Fruit fly (Drosophila melanogaster) whole organism, prepupa: ENCODE results near the gene CG46439.

Experiments
- Blimp-1 ChIP-seq: fragments of 200-800 bp; sonication (Bioruptor generic); optimal IDR thresholded peaks from 3 replicates; lab custom pipeline; 2017; ENCODE audit warnings: missing biosample characterization, missing genetic modification characterization, mild to moderate bottlenecking, moderate library complexity, missing genetic modification reagents
- CG10669 ChIP-seq: fragments of 200-800 bp; sonication (Bioruptor generic); optimal IDR thresholded peaks from 3 replicates; lab custom pipeline; 2018; ENCODE audit warnings: missing biosample characterization, mild to moderate bottlenecking, missing genetic modification characterization, moderate library complexity
- CG11294 ChIP-seq: fragments of 200-800 bp; sonication (Bioruptor generic); IDR thresholded peaks from 2 replicates; pipeline ENCODE4 v1.3.6; 2022; ENCODE audit warnings: missing biosample characterization, missing genetic modification characterization
- CG11762 ChIP-seq: fragments of 200-800 bp; sonication (Bioruptor generic); optimal IDR thresholded peaks from 3 replicates; lab custom pipeline; 2016; ENCODE audit warnings: missing biosample characterization, missing genetic modification characterization; ENCODE audit not compliant: insufficient read depth
- CG11902 ChIP-seq: fragments of 200-800 bp; sonication (Bioruptor generic); optimal IDR thresholded peaks from 3 replicates; lab custom pipeline; 2016; ENCODE audit warnings: missing biosample characterization, missing genetic modification characterization
- CG15336 ChIP-seq: fragments of 200-800 bp; sonication (Bioruptor generic); IDR thresholded peaks from 2 replicates; pipeline ENCODE4 v1.3.6; 2022; ENCODE audit warnings: missing biosample characterization, missing genetic modification characterization
- CG1621 ChIP-seq: fragments of 200-800 bp; sonication (Bioruptor generic); optimal IDR thresholded peaks from 3 replicates; lab custom pipeline; 2018; ENCODE audit warnings: missing biosample characterization, mild to moderate bottlenecking, missing genetic modification characterization
- CG16779 ChIP-seq: fragments of 200-800 bp; sonication (Bioruptor generic); optimal IDR thresholded peaks from 3 replicates; lab custom pipeline; 2017; ENCODE audit warnings: missing biosample characterization, mild to moderate bottlenecking, missing genetic modification characterization
- CG3032 ChIP-seq: fragments of 200-800 bp; optimal IDR thresholded peaks from 2 replicates; lab custom pipeline; 2019; ENCODE audit warnings: missing biosample characterization, mild to moderate bottlenecking, missing genetic modification characterization, moderate library complexity
- CG31627 ChIP-seq: fragments of 200-800 bp; sonication (Bioruptor generic); optimal IDR thresholded peaks from 3 replicates; lab custom pipeline; 2016; ENCODE audit warnings: missing biosample characterization, missing genetic modification characterization
- CG3919 ChIP-seq: fragments of 200-800 bp; sonication (Bioruptor generic); optimal IDR thresholded peaks from 3 replicates; lab custom pipeline; 2016; ENCODE audit warnings: missing biosample characterization, missing genetic modification characterization
- CG4318 ChIP-seq: fragments of 200-800 bp; sonication (Bioruptor generic); optimal IDR thresholded peaks from 3 replicates; lab custom pipeline; 2017; ENCODE audit warnings: missing biosample characterization, mild to moderate bottlenecking, missing genetic modification characterization
- CG6276 ChIP-seq: fragments of 200-800 bp; sonication (Bioruptor generic); optimal IDR thresholded peaks from 2 replicates; lab custom pipeline; 2017; ENCODE audit warnings: missing biosample characterization, mild to moderate bottlenecking, missing genetic modification characterization
- CG6792 ChIP-seq: fragments of 200-800 bp; sonication (Bioruptor generic); optimal IDR thresholded peaks from 3 replicates; lab custom pipeline; 2016; ENCODE audit warnings: missing biosample characterization, missing genetic modification characterization
- CG6808 ChIP-seq: fragments of 200-800 bp; sonication (Bioruptor generic); optimal IDR thresholded peaks from 3 replicates; lab custom pipeline; 2017; ENCODE audit warnings: missing biosample characterization, missing genetic modification characterization, mild to moderate bottlenecking, moderate library complexity, missing genetic modification reagents
- CG6854 ChIP-seq: fragments of 200-800 bp; sonication (Bioruptor generic); optimal IDR thresholded peaks from 2 replicates; lab custom pipeline; 2017; ENCODE audit warnings: missing biosample characterization, mild to moderate bottlenecking, missing genetic modification characterization
- CG7368 ChIP-seq: fragments of 200-800 bp; sonication (Bioruptor generic); optimal IDR thresholded peaks from 3 replicates; lab custom pipeline; 2016; ENCODE audit warnings: missing biosample characterization, missing genetic modification characterization
- CG8119 ChIP-seq: fragments of 200-800 bp; sonication (Bioruptor generic); IDR thresholded peaks from 3 replicates; pipeline ENCODE4 v1.3.6; 2022; ENCODE audit warnings: missing biosample characterization, missing genetic modification characterization
- CG9139 ChIP-seq: fragments of 200-800 bp; sonication (Bioruptor generic); optimal IDR thresholded peaks from 3 replicates; lab custom pipeline; 2017; ENCODE audit warnings: missing biosample characterization, mild to moderate bottlenecking, missing genetic modification characterization
- Eip78C ChIP-seq: fragments of 200-800 bp; sonication (Bioruptor generic); peaks from one replicate; lab custom pipeline; 2016; ENCODE audit warnings: missing biosample characterization, missing genetic modification characterization
- Eip93F ChIP-seq: fragments of 200-800 bp; sonication (Bioruptor generic); optimal IDR thresholded peaks from 2 replicates; lab custom pipeline; 2016; ENCODE audit warnings: missing biosample characterization, mild to moderate bottlenecking, missing genetic modification characterization
- Ets21C ChIP-seq: fragments of 200-800 bp; sonication (Bioruptor generic); optimal IDR thresholded peaks from 3 replicates; lab custom pipeline; 2016; ENCODE audit warnings: missing biosample characterization, missing genetic modification characterization
- Ets96B ChIP-seq: fragments of 200-800 bp; optimal IDR thresholded peaks from 2 replicates; lab custom pipeline; 2019; ENCODE audit warnings: missing biosample characterization, mild to moderate bottlenecking, missing genetic modification characterization, moderate library complexity
- Gug ChIP-seq: fragments of 200-800 bp; sonication (Bioruptor generic); IDR thresholded peaks from 2 replicates; pipeline ENCODE4 v1.3.6; 2022; ENCODE audit warnings: missing biosample characterization, missing genetic modification characterization
- Hr38 ChIP-seq: sonication (Bioruptor generic); optimal IDR thresholded peaks from 2 replicates; lab custom pipeline; 2016; ENCODE audit warnings: missing biosample characterization, missing genetic modification characterization
- Hr39 ChIP-seq: fragments of 200-800 bp; sonication (Bioruptor generic); optimal IDR thresholded peaks from 2 replicates; lab custom pipeline; 2016; ENCODE audit warnings: missing biosample characterization, missing genetic modification characterization
- Hr4 ChIP-seq: fragments of 200-800 bp; sonication (Bioruptor generic); optimal IDR thresholded peaks from 3 replicates; lab custom pipeline; 2016; ENCODE audit warnings: missing biosample characterization, missing genetic modification characterization
- Lpt ChIP-seq: fragments of 200-800 bp; sonication (Bioruptor generic); optimal IDR thresholded peaks from 3 replicates; lab custom pipeline; 2016; ENCODE audit warnings: missing biosample characterization, missing genetic modification characterization
- Met ChIP-seq: fragments of 200-800 bp; sonication (Bioruptor generic); optimal IDR thresholded peaks from 3 replicates; lab custom pipeline; 2016; ENCODE audit warnings: missing biosample characterization, missing genetic modification characterization
- OdsH ChIP-seq: fragments of 200-800 bp; sonication (Bioruptor generic); optimal IDR thresholded peaks from 3 replicates; lab custom pipeline; 2016; ENCODE audit warnings: missing biosample characterization, missing genetic modification characterization
- Smox ChIP-seq: fragments of 200-800 bp; sonication (Bioruptor generic); optimal IDR thresholded peaks from 3 replicates; lab custom pipeline; 2016; ENCODE audit warnings: missing biosample characterization, missing genetic modification characterization
- Sox102F ChIP-seq: fragments of 200-800 bp; sonication (Bioruptor generic); optimal IDR thresholded peaks from 2 replicates; lab custom pipeline; 2016; ENCODE audit warnings: missing biosample characterization, mild to moderate bottlenecking, missing genetic modification characterization
- Sox14 ChIP-seq: fragments of 200-800 bp; sonication (Bioruptor generic); optimal IDR thresholded peaks from 3 replicates; lab custom pipeline; 2016; ENCODE audit warnings: missing biosample characterization, missing genetic modification characterization
- Sox15 ChIP-seq: fragments of 200-800 bp; sonication (Bioruptor generic); optimal IDR thresholded peaks from 3 replicates; lab custom pipeline; 2016; ENCODE audit warnings: missing biosample characterization, missing genetic modification characterization
- achi ChIP-seq: fragments of 200-800 bp; sonication (Bioruptor generic); optimal IDR thresholded peaks from 3 replicates; lab custom pipeline; 2016; ENCODE audit warnings: missing biosample characterization, missing genetic modification characterization
- acj6 ChIP-seq: fragments of 200-800 bp; sonication (Bioruptor generic); optimal IDR thresholded peaks from 3 replicates; lab custom pipeline; 2016; ENCODE audit warnings: missing biosample characterization, missing genetic modification characterization
- cyc ChIP-seq: fragments of 200-800 bp; sonication (Bioruptor generic); optimal IDR thresholded peaks from 3 replicates; lab custom pipeline; 2016; ENCODE audit warnings: missing biosample characterization, missing genetic modification characterization
- dac ChIP-seq: fragments of 200-800 bp; sonication (Bioruptor generic); optimal IDR thresholded peaks from 2 replicates; lab custom pipeline; 2017; ENCODE audit warnings: missing biosample characterization, mild to moderate bottlenecking, missing genetic modification characterization
- dsx ChIP-seq: fragments of 200-800 bp; optimal IDR thresholded peaks from 3 replicates; lab custom pipeline; 2019; ENCODE audit warnings: missing biosample characterization, mild to moderate bottlenecking, missing genetic modification characterization, moderate library complexity; ENCODE audit not compliant: poor library complexity, severe bottlenecking
- eg ChIP-seq: fragments of 200-800 bp; sonication (Bioruptor generic); IDR thresholded peaks from 3 replicates; pipeline ENCODE4 v1.3.6; 2022; ENCODE audit warnings: missing biosample characterization, missing genetic modification characterization
- fd59A ChIP-seq: fragments of 200-800 bp; sonication (Bioruptor generic); optimal IDR thresholded peaks from 2 replicates; lab custom pipeline; 2017; ENCODE audit warnings: missing biosample characterization, mild to moderate bottlenecking, missing genetic modification characterization, missing genetic modification reagents
- fd85E ChIP-seq: fragments of 200-800 bp; sonication (Bioruptor generic); optimal IDR thresholded peaks from 3 replicates; lab custom pipeline; 2016; ENCODE audit warnings: missing biosample characterization, missing genetic modification characterization
- lz ChIP-seq: fragments of 200-800 bp; sonication (Bioruptor generic); optimal IDR thresholded peaks from 3 replicates; lab custom pipeline; 2016; ENCODE audit warnings: missing biosample characterization, missing genetic modification characterization
- net ChIP-seq: fragments of 200-800 bp; sonication (Bioruptor generic); optimal IDR thresholded peaks from 3 replicates; lab custom pipeline; 2016; ENCODE audit warnings: missing biosample characterization, missing genetic modification characterization
- pdm3 ChIP-seq: fragments of 200-800 bp; sonication (Bioruptor generic); optimal IDR thresholded peaks from 3 replicates; lab custom pipeline; 2016; ENCODE audit warnings: missing biosample characterization, missing genetic modification characterization
- salr ChIP-seq, 2 experiments: fragments of 200-800 bp; sonication (Bioruptor generic); optimal IDR thresholded peaks; 3 replicates each; lab custom pipeline; 2016 to 2018; ENCODE audit warnings: missing biosample characterization in 2 of 2, missing genetic modification characterization in 2 of 2, mild to moderate bottlenecking in 1 of 2
- spab ChIP-seq: fragments of 200-800 bp; sonication (Bioruptor generic); optimal IDR thresholded peaks from 2 replicates; lab custom pipeline; 2017; ENCODE audit warnings: missing biosample characterization, mild to moderate bottlenecking, missing genetic modification characterization, missing genetic modification reagents
- ss ChIP-seq, 2 experiments: fragments of 200-800 bp; sonication (Bioruptor generic); optimal IDR thresholded peaks; 2 replicates in 1 of 2; 3 replicates in 1 of 2; lab custom pipeline; 2017 to 2018; ENCODE audit warnings: mild to moderate bottlenecking in 2 of 2, missing biosample characterization in 2 of 2, missing genetic modification characterization in 2 of 2, moderate library complexity in 1 of 2
- svp ChIP-seq: fragments of 200-800 bp; sonication (Bioruptor generic); peaks from one replicate; lab custom pipeline; 2016; ENCODE audit warnings: missing biosample characterization, missing genetic modification characterization
- topi ChIP-seq: fragments of 200-800 bp; sonication (Bioruptor generic); optimal IDR thresholded peaks from 3 replicates; lab custom pipeline; 2016; ENCODE audit warnings: missing biosample characterization, missing genetic modification characterization
- vri ChIP-seq: fragments of 200-800 bp; sonication (Bioruptor generic); optimal IDR thresholded peaks from 3 replicates; lab custom pipeline; 2016; ENCODE audit warnings: missing biosample characterization, mild to moderate bottlenecking, missing genetic modification characterization

The CG46439 gene

DNA sequence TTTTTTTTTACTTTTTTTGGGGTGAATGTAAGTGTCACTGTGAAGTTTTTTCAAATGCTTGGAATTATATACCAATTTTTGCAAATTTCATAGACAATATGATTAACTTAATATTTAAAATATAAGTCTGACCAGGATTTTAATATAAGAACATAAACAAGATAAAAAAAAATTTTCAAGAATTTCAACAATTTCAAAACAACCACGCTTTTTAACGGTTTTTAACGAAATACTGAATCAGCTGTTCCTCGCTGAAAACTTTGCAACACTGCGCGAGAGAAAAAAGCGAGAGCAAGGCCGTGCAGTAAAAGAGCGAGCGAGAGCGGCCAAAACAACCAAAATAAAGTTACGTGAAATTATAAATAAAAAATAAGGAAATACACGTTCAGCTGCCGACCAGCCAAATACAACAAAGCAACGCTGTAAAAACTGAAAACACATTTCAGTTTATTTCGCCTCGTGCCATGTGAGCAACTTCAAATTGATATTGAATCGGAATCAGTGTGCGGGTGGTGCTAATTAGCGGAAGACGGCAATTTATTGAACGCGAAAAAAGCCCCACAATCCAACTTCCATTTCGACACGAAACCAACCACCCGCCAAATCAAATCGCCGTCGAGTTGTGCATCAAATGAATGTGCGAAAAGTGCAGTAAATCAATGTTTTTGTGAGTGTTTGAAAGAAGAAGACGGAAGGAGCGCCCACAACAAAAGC lies at the start of gene CG46439, which contains the start of the genes Iyd and CG33947:
Gene CG46439 (minus strand): TSS at position 51 of the 714 bp plus-strand sequence.
Gene Iyd (minus strand): TSS at position 51 of the 714 bp plus-strand sequence.
Gene CG33947 (plus strand): TSS at position 302 of the 714 bp plus-strand sequence.
- peak; percentile 83 for TF ChIP-seq Eip78C (GFP tag; lab: Kevin White, UChicago)
- TF ChIP-seq CG7368, result peak; percentile 31
- TF ChIP-seq Ets96B, result peak; percentile 65
- TF ChIP-seq pdm3 (GFP tag; lab: Kevin White, UChicago), result peak; percentile 36
- peak; percentile 30 for TF ChIP-seq dsx (GFP tag; lab: Kevin White, UChicago)
- peak; percentile 22 for TF ChIP-seq acj6 (GFP tag; lab: Kevin White, UChicago)
- TF ChIP-seq CG10669, result peak; percentile 67
- TF ChIP-seq Eip93F, result peak; percentile 71
- peak; percentile 80 for TF ChIP-seq CG9139 (GFP tag; lab: Kevin White, UChicago)
- TF ChIP-seq eg (GFP tag; lab: Robert Waterston, UW), result peak; percentile 90
- no peak for TF ChIP-seq fd85E (GFP tag; lab: Kevin White, UChicago)
- no peak for TF ChIP-seq CG31627 (GFP tag; lab: Kevin White, UChicago)
- TF ChIP-seq CG11902 (GFP tag; lab: Kevin White, UChicago), result no peak
- TF ChIP-seq CG6854 (GFP tag; lab: Kevin White, UChicago), result peak; percentile 91
- peak; percentile 46 for TF ChIP-seq Smox
- peak; percentile 3 for TF ChIP-seq CG11762
- peak; percentile 30 for TF ChIP-seq net (GFP tag; lab: Kevin White, UChicago)
- peak; percentile 30 for TF ChIP-seq OdsH (GFP tag; lab: Kevin White, UChicago)
- peak; percentile 86 for TF ChIP-seq CG6276 (GFP tag; lab: Kevin White, UChicago)
- TF ChIP-seq CG15336 (GFP tag; lab: Robert Waterston, UW), result peak; percentile 80
- TF ChIP-seq lz, result peak; percentile 24
- peak; percentile 46 for TF ChIP-seq Sox102F (GFP tag; lab: Kevin White, UChicago)
- TF ChIP-seq CG6792 (GFP tag; lab: Kevin White, UChicago), result peak; percentile 46
- no peak for TF ChIP-seq CG4318 (GFP tag; lab: Kevin White, UChicago)
- peak; percentile 47 for TF ChIP-seq svp (GFP tag; lab: Kevin White, UChicago)
- peak in 1 of 2 experiments; percentile 9 for TF ChIP-seq salr (GFP tag; optimal IDR thresholded peaks at IDR 0.05; lab: Kevin White, UChicago)
- peak; percentile 28 for TF ChIP-seq Blimp-1 (GFP tag; lab: Kevin White, UChicago)
- TF ChIP-seq CG1621 (tag; lab: Kevin White, UChicago), result peak; percentile 65
- TF ChIP-seq spab (GFP tag; lab: Kevin White, UChicago), result peak; percentile 70
- TF ChIP-seq fd59A, result no peak
- peak; percentile 58 for TF ChIP-seq Sox14 (GFP tag; lab: Kevin White, UChicago)
- peak; percentile 27 for TF ChIP-seq achi (GFP tag; lab: Kevin White, UChicago)
- TF ChIP-seq Hr38, result no peak
- peak; percentile 55; the same call in 1 of the 2 replicates for TF ChIP-seq Gug (GFP tag; lab: Robert Waterston, UW)
- no peak for TF ChIP-seq Sox15 (GFP tag; lab: Kevin White, UChicago)
- TF ChIP-seq CG11294 (GFP tag; lab: Robert Waterston, UW), result no peak; the same call in 1 of the 2 replicates
- TF ChIP-seq dac (GFP tag; lab: Kevin White, UChicago), result peak; percentile 18
- peak; percentile 29 for TF ChIP-seq Hr4 (GFP tag; lab: Kevin White, UChicago)
- peak; percentile 61 to 77 for TF ChIP-seq ss (GFP tag; optimal IDR thresholded peaks at IDR 0.05; lab: Kevin White, UChicago)
- peak; percentile 79 for TF ChIP-seq vri (GFP tag; lab: Kevin White, UChicago)
- peak; percentile 84; the same call in 2 of the 3 replicates for TF ChIP-seq CG8119
- TF ChIP-seq Met, result peak; percentile 40
- TF ChIP-seq topi (GFP tag; lab: Kevin White, UChicago), result peak; percentile 51
- peak; percentile 62 for TF ChIP-seq CG3032 (tag; lab: Kevin White, UChicago)
- TF ChIP-seq CG16779, result peak; percentile 86
- TF ChIP-seq Hr39 (GFP tag; lab: Kevin White, UChicago), result no peak
- no peak for TF ChIP-seq cyc
- peak; percentile 85 for TF ChIP-seq CG6808 (GFP tag; lab: Kevin White, UChicago)
- TF ChIP-seq Lpt (GFP tag; lab: Kevin White, UChicago), result peak; percentile 69
- peak; percentile 59 for TF ChIP-seq CG3919 (GFP tag; lab: Kevin White, UChicago)
- TF ChIP-seq Ets21C (GFP tag; lab: Kevin White, UChicago), result no peak
